Worm (Caenorhabditis elegans) whole organism, young adult: ENCODE data around the gene nhr-210.

ENCODE experiments used
- ZK185.1 ChIP-seq: sonication (generic microtip); optimal IDR thresholded peaks from 2 replicates; lab custom pipeline; 2016; ENCODE audit warnings: mild to moderate bottlenecking, missing genetic modification characterization, missing compliant biosample characterization; ENCODE audit not compliant: poor library complexity, severe bottlenecking
- ama-1 ChIP-seq, 3 experiments: fragments of 150-350 bp in 1 of 3; sonication (generic microtip) in 2 of 3; optimal IDR thresholded peaks; 2 replicates each; lab custom pipeline; 2014 to 2018; ENCODE audit warnings: missing biosample characterization in 2 of 3, missing genetic modification characterization in 2 of 3, missing genetic modification reagents in 2 of 3
- mes-4 ChIP-seq: sonication (generic microtip); optimal IDR thresholded peaks from 2 replicates; lab custom pipeline; 2016; ENCODE audit warnings: missing genotype, missing genetic modification characterization, missing compliant biosample characterization
- snpc-4 ChIP-seq, 5 experiments: fragments of 150-350 bp in 1 of 5; sonication (generic microtip) in 4 of 5; optimal IDR thresholded peaks; 2 replicates each; lab custom pipeline; 2014 to 2018; ENCODE audit warnings: missing genetic modification characterization in 5 of 5, missing biosample characterization in 3 of 5, antibody characterized with exemption in 2 of 5, mild to moderate bottlenecking in 2 of 5, missing compliant biosample characterization in 2 of 5, missing genotype in 2 of 5, moderate library complexity in 2 of 5, missing genetic modification reagents in 1 of 5
- unc-130 ChIP-seq: sonication (generic microtip); optimal IDR thresholded peaks from 2 replicates; lab custom pipeline; 2016; ENCODE audit warnings: missing genetic modification reagents, missing genetic modification characterization, missing compliant biosample characterization

DNA sequence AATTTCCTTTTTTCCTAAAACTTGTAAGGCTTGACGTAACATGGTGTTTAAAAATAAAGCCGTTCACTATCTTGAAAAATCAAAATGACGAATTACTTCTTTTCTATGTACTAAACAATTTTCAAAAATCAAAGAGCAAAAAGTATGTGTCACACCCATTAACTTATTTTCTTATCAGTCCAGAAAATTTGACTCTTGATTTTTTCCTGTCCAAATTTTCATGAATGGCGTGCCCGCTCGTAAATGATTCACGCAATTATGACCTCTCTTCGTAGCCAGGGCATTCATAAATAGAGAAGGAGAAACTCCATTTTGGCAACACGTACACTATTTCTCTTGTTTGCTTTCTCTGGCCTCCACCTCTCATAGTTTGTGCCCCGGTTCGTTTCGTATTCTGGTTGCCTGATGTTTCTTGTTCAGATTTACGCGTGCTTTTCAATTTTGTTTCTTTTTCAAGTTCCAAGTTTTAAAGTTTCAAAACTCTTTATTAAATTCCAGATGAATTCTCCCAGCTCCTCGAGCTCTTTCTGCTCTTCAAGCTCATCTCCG lies 41.6 kb downstream of the nhr-210 start, which contains the start of gene nhr-55:
- no peak for TF ChIP-seq mes-4 (tag; lab: Kevin White, UChicago)
- TF ChIP-seq unc-130 (GFP tag; lab: Kevin White, UChicago): no peak
- no peak for TF ChIP-seq snpc-4 (GFP tag; optimal IDR thresholded peaks at IDR 0.05; lab: Kevin White, UChicago)
- no peak for TF ChIP-seq snpc-4 (tag; optimal IDR thresholded peaks at IDR 0.05; lab: Kevin White, UChicago)
- TF ChIP-seq ZK185.1 (tag; lab: Kevin White, UChicago): no peak
- no peak for TF ChIP-seq ama-1 (optimal IDR thresholded peaks at IDR 0.05; lab: Kevin White, UChicago)
- no peak for TF ChIP-seq ama-1 (GFP tag; optimal IDR thresholded peaks at IDR 0.05; lab: Kevin White, UChicago)
